Worm (Caenorhabditis elegans): ENCODE results near the gene dct-19.

- TF ChIP-seq ama-1 (optimal IDR thresholded peaks at IDR 0.05) (no peak), ama-1 (GFP tag; optimal IDR thresholded peaks at IDR 0.05) (no peak), nhr-90 (tag; optimal IDR thresholded peaks at IDR 0.05) (no peak), F49E8.2 (tag; optimal IDR thresholded peaks at IDR 0.05; ENCODE audit: insufficient read depth) (no peak), madf-3 (GFP tag; IDR thresholded peaks at IDR 0.05) (no peak), athp-1 (tag; optimal IDR thresholded peaks at IDR 0.05) (no peak), unc-62 (GFP tag; optimal IDR thresholded peaks at IDR 0.05) (no peak), ztf-18 (tag; optimal IDR thresholded peaks at IDR 0.05) (no peak), ztf-3 (GFP tag; optimal IDR thresholded peaks at IDR 0.05) (no peak), nfya-1 (tag; optimal IDR thresholded peaks at IDR 0.05; ENCODE audit: borderline replicate concordance, insufficient read depth) (no peak), F57A8.1 (GFP tag; optimal IDR thresholded peaks at IDR 0.05) (no peak), B0035.1 (tag; optimal IDR thresholded peaks at IDR 0.05) (no peak), efl-1 (GFP tag; optimal IDR thresholded peaks at IDR 0.05) (no peak), akir-1 (GFP tag; optimal IDR thresholded peaks at IDR 0.05) (no peak), pbrm-1 (GFP tag; IDR thresholded peaks at IDR 0.05) (no peak)
Measured at ce11 chrIV:12894996-12895395, 47.7 kb upstream of the dct-19 start, which contains the start of gene K08D8.11.

Data from whole organism, young adult.